Fruit fly (Drosophila melanogaster): Measurements from ENCODE around the gene SamDC.

SamDC gene

DNA sequence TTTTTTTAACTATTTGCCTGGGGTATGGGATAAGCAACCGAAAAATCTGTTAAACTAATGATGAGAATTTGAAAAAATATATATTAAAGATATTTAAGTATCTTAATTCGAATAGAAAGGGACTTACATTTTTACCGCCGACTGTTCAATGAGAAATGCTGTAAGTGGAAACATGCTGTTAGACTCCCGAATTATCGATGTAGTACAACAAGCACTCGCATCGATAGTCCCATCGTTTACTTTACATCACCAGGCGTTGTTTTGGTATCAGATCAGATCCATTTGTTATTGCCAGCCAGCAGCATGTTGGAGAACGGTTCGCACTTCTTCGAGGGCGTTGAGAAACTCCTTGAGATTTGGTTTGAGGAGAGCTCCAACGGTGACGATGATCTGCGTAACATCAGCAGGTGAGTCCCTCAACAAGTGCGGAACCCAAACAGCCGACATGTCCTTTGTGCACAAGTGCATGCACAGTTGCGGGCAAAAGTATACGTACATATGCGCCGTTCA is at the start of gene SamDC:
SamDC (plus strand) TSS at position 246 of the 510 bp plus-strand sequence.
- TF ChIP-seq Pif1A (GFP tag; optimal IDR thresholded peaks at IDR 0.05): peak; percentile 19
- no peak for TF ChIP-seq CG10348 (GFP tag; IDR thresholded peaks at IDR 0.05)
- no peak for TF ChIP-seq CG34367 (tag; optimal IDR thresholded peaks at IDR 0.05)
- no peak for TF ChIP-seq fd96Ca (GFP tag; IDR thresholded peaks at IDR 0.05)
- TF ChIP-seq CG4496 (GFP tag; IDR thresholded peaks at IDR 0.05): no peak
- TF ChIP-seq EcR (GFP tag; optimal IDR thresholded peaks at IDR 0.05): no peak
- TF ChIP-seq Ets98B (GFP tag; IDR thresholded peaks at IDR 0.05): peak; percentile 36; the same call in 1 of the 2 replicates
- no peak for TF ChIP-seq D1 (tag; optimal IDR thresholded peaks at IDR 0.05)
- TF ChIP-seq CG12605 (GFP tag; IDR thresholded peaks at IDR 0.05): 0 out of 2 replicates have a peak, but pooled peaks have one; percentile 23
- peak; percentile 11; the same call in 1 of the 2 replicates for TF ChIP-seq CG32121 (GFP tag; IDR thresholded peaks at IDR 0.05)
- TF ChIP-seq CG15710 (tag; optimal IDR thresholded peaks at IDR 0.05): peak; percentile 36
- peak; percentile 3 for TF ChIP-seq CG9948 (tag; optimal IDR thresholded peaks at IDR 0.05)
- TF ChIP-seq CG14655 (GFP tag; optimal IDR thresholded peaks at IDR 0.05): no peak
- no peak for TF ChIP-seq rn (GFP tag; IDR thresholded peaks at IDR 0.05)
- no peak for TF ChIP-seq CG17806 (tag; optimal IDR thresholded peaks at IDR 0.05)
- no peak for TF ChIP-seq CG8301 (tag; optimal IDR thresholded peaks at IDR 0.05)
- no peak for TF ChIP-seq gl (tag; optimal IDR thresholded peaks at IDR 0.05)
- peak; percentile 25 for TF ChIP-seq Snoo (tag; optimal IDR thresholded peaks at IDR 0.05)
- TF ChIP-seq CG8159 (tag; optimal IDR thresholded peaks at IDR 0.05): peak; percentile 39
- no peak for TF ChIP-seq CG13204 (GFP tag; optimal IDR thresholded peaks at IDR 0.05)
- no peak for TF ChIP-seq Pif1B (GFP tag; optimal IDR thresholded peaks at IDR 0.05)

DNA sequence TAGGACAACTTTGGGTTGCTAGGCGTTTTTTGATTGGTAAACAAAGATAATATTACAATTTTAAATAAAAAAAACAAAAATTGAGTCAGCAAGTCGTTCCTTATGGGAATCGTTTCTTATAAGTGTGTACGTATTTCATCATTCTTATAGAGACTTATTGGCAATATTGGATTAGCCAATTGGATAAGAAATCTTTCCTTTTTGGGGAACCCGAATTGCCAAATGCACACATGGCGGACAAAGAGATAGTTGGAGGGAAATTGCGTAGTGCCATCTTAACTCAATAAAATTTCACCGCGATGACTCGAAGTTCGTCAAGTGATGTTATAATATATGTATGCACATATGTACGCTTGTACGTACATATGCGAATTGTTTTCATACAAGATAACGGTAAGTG is 48.0 kb upstream of the SamDC start:
- TF ChIP-seq Ets98B (GFP tag; IDR thresholded peaks at IDR 0.05): no peak
- no peak for TF ChIP-seq fd96Ca (GFP tag; IDR thresholded peaks at IDR 0.05)
- no peak for TF ChIP-seq rn (GFP tag; IDR thresholded peaks at IDR 0.05)
- TF ChIP-seq CG14655 (GFP tag; optimal IDR thresholded peaks at IDR 0.05): no peak
- no peak for TF ChIP-seq CG8159 (tag; optimal IDR thresholded peaks at IDR 0.05)
- no peak for TF ChIP-seq CG8301 (tag; optimal IDR thresholded peaks at IDR 0.05)

DNA sequence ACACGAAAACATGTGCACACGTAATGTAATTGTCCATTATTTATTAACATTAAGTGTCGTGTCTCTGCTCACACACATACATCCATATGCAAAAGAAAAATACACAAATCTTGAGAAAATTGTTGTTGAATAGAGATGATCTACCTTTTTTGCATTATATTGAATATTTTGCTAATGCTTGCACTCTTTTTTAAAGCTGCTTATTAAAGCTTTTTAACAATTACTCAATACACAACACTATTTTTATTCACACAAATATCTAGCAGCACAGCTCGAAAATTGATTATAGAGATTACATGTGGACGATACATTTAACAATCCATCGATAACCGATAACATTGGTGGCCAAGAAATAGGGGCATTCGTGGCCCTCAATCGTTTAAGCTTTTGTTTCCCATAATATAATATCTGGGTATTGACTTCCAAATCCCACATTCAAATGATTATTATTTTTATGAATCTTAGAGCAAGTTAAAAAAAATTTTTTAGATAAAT is 47.1 kb upstream of the SamDC start, which contains the start of gene Ufd4:
Ufd4 (minus strand) TSS at position 300 of the 495 bp plus-strand sequence.
- no peak for TF ChIP-seq CG8301 (tag; optimal IDR thresholded peaks at IDR 0.05)
- peak; percentile 38 for TF ChIP-seq CG15710 (tag; optimal IDR thresholded peaks at IDR 0.05)
- no peak for TF ChIP-seq CG10348 (GFP tag; IDR thresholded peaks at IDR 0.05)
- TF ChIP-seq CG34367 (tag; optimal IDR thresholded peaks at IDR 0.05): no peak
- no peak for TF ChIP-seq Snoo (tag; optimal IDR thresholded peaks at IDR 0.05)
- TF ChIP-seq CG13204 (GFP tag; optimal IDR thresholded peaks at IDR 0.05): no peak
- TF ChIP-seq CG9948 (tag; optimal IDR thresholded peaks at IDR 0.05): no peak
- no peak for TF ChIP-seq Pif1B (GFP tag; optimal IDR thresholded peaks at IDR 0.05)
- peak; percentile 66 for TF ChIP-seq CG32121 (GFP tag; IDR thresholded peaks at IDR 0.05)
- no peak for TF ChIP-seq D1 (tag; optimal IDR thresholded peaks at IDR 0.05)
- TF ChIP-seq CG17806 (tag; optimal IDR thresholded peaks at IDR 0.05): peak; percentile 49
- TF ChIP-seq CG4496 (GFP tag; IDR thresholded peaks at IDR 0.05): no peak
- no peak for TF ChIP-seq CG14655 (GFP tag; optimal IDR thresholded peaks at IDR 0.05)

DNA sequence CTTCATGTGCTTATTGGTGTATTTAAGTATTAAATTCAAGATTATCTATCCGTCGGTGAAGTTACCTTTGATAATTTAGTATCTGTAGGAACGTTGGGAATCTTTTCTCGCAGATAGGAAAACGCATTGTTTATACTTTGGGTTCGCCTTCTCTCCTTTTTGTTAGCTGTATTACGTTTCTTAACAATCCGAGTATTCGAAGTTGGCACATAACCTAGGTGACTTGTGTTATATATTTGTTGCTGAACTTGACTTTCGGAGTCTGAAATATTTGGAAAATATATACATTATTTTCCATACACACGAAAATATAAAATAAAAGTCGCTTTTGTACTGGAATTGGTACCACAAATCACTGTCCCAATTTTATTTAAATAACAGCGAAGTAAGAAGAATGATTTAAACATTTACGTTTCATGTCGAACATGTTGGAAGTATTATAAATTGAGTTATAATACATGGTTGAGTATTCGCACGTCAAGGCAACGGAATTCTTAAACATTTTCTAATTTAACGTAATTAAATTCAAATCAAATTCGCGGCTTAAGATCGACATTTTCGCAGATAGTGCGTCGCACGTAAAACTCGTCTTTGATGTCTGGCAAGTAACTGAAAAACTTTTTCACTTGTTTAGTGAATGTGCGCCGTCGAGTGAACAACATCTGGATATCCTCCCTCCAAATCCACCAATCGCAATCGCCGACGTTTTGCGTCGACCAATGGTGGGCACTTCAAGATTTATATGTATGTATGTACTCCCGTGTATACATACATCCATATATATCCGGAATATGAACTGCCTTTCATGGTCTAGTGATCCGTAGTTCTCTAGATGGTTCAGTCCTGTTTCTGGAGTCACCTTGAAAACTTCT is 44.2 kb upstream of the SamDC start, which contains the start of gene Hand:
Hand (minus strand) TSS at position 588 of the 872 bp plus-strand sequence.
- no peak for TF ChIP-seq Ets98B (GFP tag; IDR thresholded peaks at IDR 0.05)
- TF ChIP-seq CG8159 (tag; optimal IDR thresholded peaks at IDR 0.05): no peak
- TF ChIP-seq D1 (tag; optimal IDR thresholded peaks at IDR 0.05): no peak

DNA sequence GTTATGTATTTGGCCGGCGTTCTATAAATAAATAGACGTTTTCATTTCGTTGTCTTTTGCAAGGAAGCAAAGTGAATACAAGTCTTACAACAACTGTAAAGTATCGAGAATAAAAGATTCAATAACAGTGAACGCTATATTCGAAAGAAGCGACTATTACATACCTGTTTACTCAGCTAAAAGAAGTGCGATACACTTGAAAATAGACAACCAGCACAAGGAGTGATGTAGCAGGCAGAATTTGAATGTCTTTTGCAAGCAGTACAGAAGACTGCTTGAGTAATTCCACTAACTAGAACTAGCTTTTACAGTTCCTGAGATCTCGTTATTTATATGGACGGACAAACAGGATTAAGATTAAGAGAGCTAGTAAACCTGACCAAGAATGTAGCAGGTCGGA is 41.0 kb upstream of the SamDC start:
- no peak for TF ChIP-seq fd96Ca (GFP tag; IDR thresholded peaks at IDR 0.05)
- no peak for TF ChIP-seq CG32121 (GFP tag; IDR thresholded peaks at IDR 0.05)
- no peak for TF ChIP-seq Snoo (tag; optimal IDR thresholded peaks at IDR 0.05)
- TF ChIP-seq CG12605 (GFP tag; IDR thresholded peaks at IDR 0.05): no peak
- no peak for TF ChIP-seq CG14655 (GFP tag; optimal IDR thresholded peaks at IDR 0.05)
- no peak for TF ChIP-seq gl (tag; optimal IDR thresholded peaks at IDR 0.05)
- TF ChIP-seq CG34367 (tag; optimal IDR thresholded peaks at IDR 0.05): no peak
- no peak for TF ChIP-seq Ets98B (GFP tag; IDR thresholded peaks at IDR 0.05)
- TF ChIP-seq CG8159 (tag; optimal IDR thresholded peaks at IDR 0.05): no peak
- no peak for TF ChIP-seq CG17806 (tag; optimal IDR thresholded peaks at IDR 0.05)
- no peak for TF ChIP-seq CG13204 (GFP tag; optimal IDR thresholded peaks at IDR 0.05)
- TF ChIP-seq CG8301 (tag; optimal IDR thresholded peaks at IDR 0.05): no peak
- TF ChIP-seq D1 (tag; optimal IDR thresholded peaks at IDR 0.05): no peak
- TF ChIP-seq EcR (GFP tag; optimal IDR thresholded peaks at IDR 0.05): no peak
- no peak for TF ChIP-seq CG4496 (GFP tag; IDR thresholded peaks at IDR 0.05)

Measured in whole organism, pupa.